Fruit fly (Drosophila melanogaster): Measurements from ENCODE around the gene Tl.
A peak's percentile ranks its signal among the peaks of the same experiment; 100 is the strongest.

Gene Tl

dm6 chr3R:26875544-26876027 lies 76.7 kb downstream of the Tl start, which contains the start of gene Rb97D (continued):
- TF ChIP-seq al (GFP tag; IDR thresholded peaks at IDR 0.05) (peak; percentile 4; the same call in 1 of the 2 replicates), Pdp1 (GFP tag; optimal IDR thresholded peaks at IDR 0.05) (peak; percentile 64), CG12071 (GFP tag; optimal IDR thresholded peaks at IDR 0.05) (peak; percentile 35), Sin3A (optimal IDR thresholded peaks at IDR 0.05) (peak; percentile 26), maf-S (GFP tag; optimal IDR thresholded peaks at IDR 0.05) (peak; percentile 48), ind (GFP tag; optimal IDR thresholded peaks at IDR 0.05) (peak; percentile 67)

dm6 chr3R:26876432-26876831 lies 77.6 kb downstream of the Tl start, which contains the start of gene CG5500:
Gene CG5500 (plus strand): TSS chr3R:26876630.
- TF ChIP-seq mam (GFP tag; optimal IDR thresholded peaks at IDR 0.05), result no peak
- TF ChIP-seq NC2β (GFP tag; optimal IDR thresholded peaks at IDR 0.05), result no peak
- no peak for TF ChIP-seq Asciz (GFP tag; optimal IDR thresholded peaks at IDR 0.05)
- TF ChIP-seq CG2116 (GFP tag; optimal IDR thresholded peaks at IDR 0.05), result peak; percentile 42
- no peak for TF ChIP-seq Hsf (GFP tag; optimal IDR thresholded peaks at IDR 0.05)
- TF ChIP-seq gce (GFP tag; IDR thresholded peaks at IDR 0.05), result no peak
- TF ChIP-seq CG3281 (GFP tag; optimal IDR thresholded peaks at IDR 0.05), result peak; percentile 42
- TF ChIP-seq grn (GFP tag; optimal IDR thresholded peaks at IDR 0.05), result peak; percentile 63
- TF ChIP-seq pita (GFP tag; optimal IDR thresholded peaks at IDR 0.05), result no peak
- no peak for TF ChIP-seq nmo (GFP tag; optimal IDR thresholded peaks at IDR 0.05)
- no peak for TF ChIP-seq Oli (tag; optimal IDR thresholded peaks at IDR 0.05)
- TF ChIP-seq CG11723 (GFP tag; optimal IDR thresholded peaks at IDR 0.05), result no peak
- TF ChIP-seq Lpt (GFP tag; optimal IDR thresholded peaks at IDR 0.05), result no peak
- TF ChIP-seq PHDP (tag; optimal IDR thresholded peaks at IDR 0.05), result peak; percentile 26
- peak; percentile 11 for TF ChIP-seq CG10267 (tag; optimal IDR thresholded peaks at IDR 0.05)
- peak in 1 of 2 experiments; percentile 78 for TF ChIP-seq Pdp1 (GFP tag; optimal IDR thresholded peaks at IDR 0.05)
- peak; percentile 30 for TF ChIP-seq Nf-YC (tag; optimal IDR thresholded peaks at IDR 0.05)
- TF ChIP-seq CG2678 (tag; optimal IDR thresholded peaks at IDR 0.05), result peak; percentile 29
- no peak for TF ChIP-seq unpg (GFP tag; optimal IDR thresholded peaks at IDR 0.05)
- no peak for TF ChIP-seq CG18476 (GFP tag; optimal IDR thresholded peaks at IDR 0.05)
- peak; percentile 59 for TF ChIP-seq unc-4 (GFP tag; IDR thresholded peaks at IDR 0.05; ENCODE audit: partially characterized antibody)
- TF ChIP-seq E2f2 (GFP tag; IDR thresholded peaks at IDR 0.05), result peak; percentile 63
- TF ChIP-seq CG8765 (GFP tag; IDR thresholded peaks at IDR 0.05), result no peak
- peak; percentile 10; the same call in 3 of the 4 replicates for TF ChIP-seq Dll (GFP tag; IDR thresholded peaks at IDR 0.05; ENCODE audit: partially characterized antibody)
- TF ChIP-seq CG13894 (tag; optimal IDR thresholded peaks at IDR 0.05), result no peak
- TF ChIP-seq Ets97D (GFP tag; optimal IDR thresholded peaks at IDR 0.05), result peak; percentile 13
- no peak for TF ChIP-seq ind (GFP tag; optimal IDR thresholded peaks at IDR 0.05)
- no peak for TF ChIP-seq Jarid2 (GFP tag; optimal IDR thresholded peaks at IDR 0.05)
- peak; percentile 43 for TF ChIP-seq bbx (GFP tag; IDR thresholded peaks at IDR 0.05; ENCODE audit: partially characterized antibody)
- no peak for TF ChIP-seq lilli (GFP tag; optimal IDR thresholded peaks at IDR 0.05)
- peak in 1 of 2 experiments; percentile 62 for TF ChIP-seq Eip74EF (GFP tag; optimal IDR thresholded peaks at IDR 0.05)
- no peak for TF ChIP-seq zfh1 (GFP tag; IDR thresholded peaks at IDR 0.05)
- peak; percentile 30 for TF ChIP-seq CG17568 (GFP tag; optimal IDR thresholded peaks at IDR 0.05)
- TF ChIP-seq hb (GFP tag; IDR thresholded peaks at IDR 0.05; ENCODE audit: partially characterized antibody), result no peak
- no peak for TF ChIP-seq Ptx1 (GFP tag; IDR thresholded peaks at IDR 0.05)
- TF ChIP-seq row (GFP tag; IDR thresholded peaks at IDR 0.05), result peak; percentile 12; the same call in 1 of the 3 replicates
- TF ChIP-seq CG34376 (GFP tag; optimal IDR thresholded peaks at IDR 0.05), result peak; percentile 6
- TF ChIP-seq CG1529 (GFP tag; optimal IDR thresholded peaks at IDR 0.05), result no peak
- peak; percentile 29 for TF ChIP-seq gro (GFP tag; optimal IDR thresholded peaks at IDR 0.05)
- TF ChIP-seq bigmax (GFP tag; optimal IDR thresholded peaks at IDR 0.05), result no peak
- TF ChIP-seq dmrt99B (tag; optimal IDR thresholded peaks at IDR 0.05), result no peak
- TF ChIP-seq Tbp (GFP tag; optimal IDR thresholded peaks at IDR 0.05), result no peak
- peak; percentile 55 for TF ChIP-seq amos (GFP tag; IDR thresholded peaks at IDR 0.05; ENCODE audit: partially characterized antibody)
- TF ChIP-seq aop (GFP tag; IDR thresholded peaks at IDR 0.05), result no peak
